Worm (Caenorhabditis elegans) whole organism, midembryonic: ENCODE measurements around the gene M01H9.3.

ENCODE experiments used
- T22C8.4 ChIP-seq: fragments of 200-800 bp; sonication (Bioruptor generic); IDR thresholded peaks from 2 replicates; pipeline ENCODE4 v1.3.6; 2022; ENCODE audit warnings: missing genetic modification characterization, missing compliant biosample characterization
- cog-1 ChIP-seq: sonication (generic microtip); optimal IDR thresholded peaks from 2 replicates; lab custom pipeline; 2016; ENCODE audit warnings: missing genetic modification characterization, missing compliant biosample characterization
- flt-1 ChIP-seq: fragments of 200-800 bp; sonication (Bioruptor generic); IDR thresholded peaks from 2 replicates; pipeline ENCODE4 v1.3.6; 2022; ENCODE audit warnings: missing genetic modification characterization, missing compliant biosample characterization
- klf-2 ChIP-seq: fragments of 200-800 bp; sonication (Bioruptor generic); conservative IDR thresholded peaks from 2 replicates; pipeline ENCODE4 v1.3.6; 2022; ENCODE audit warnings: missing genetic modification reagents, missing genetic modification characterization, missing compliant biosample characterization
- ref-1 ChIP-seq: fragments of 200-800 bp; sonication (Bioruptor generic); conservative IDR thresholded peaks from 2 replicates; pipeline ENCODE4 v1.3.6; 2022; ENCODE audit warnings: missing genetic modification reagents, missing genetic modification characterization, missing compliant biosample characterization
- tab-1 ChIP-seq: fragments of 200-800 bp; sonication (Bioruptor generic); IDR thresholded peaks from 2 replicates; pipeline ENCODE4 v1.3.6; 2022; ENCODE audit warnings: missing genetic modification characterization, missing compliant biosample characterization

DNA sequence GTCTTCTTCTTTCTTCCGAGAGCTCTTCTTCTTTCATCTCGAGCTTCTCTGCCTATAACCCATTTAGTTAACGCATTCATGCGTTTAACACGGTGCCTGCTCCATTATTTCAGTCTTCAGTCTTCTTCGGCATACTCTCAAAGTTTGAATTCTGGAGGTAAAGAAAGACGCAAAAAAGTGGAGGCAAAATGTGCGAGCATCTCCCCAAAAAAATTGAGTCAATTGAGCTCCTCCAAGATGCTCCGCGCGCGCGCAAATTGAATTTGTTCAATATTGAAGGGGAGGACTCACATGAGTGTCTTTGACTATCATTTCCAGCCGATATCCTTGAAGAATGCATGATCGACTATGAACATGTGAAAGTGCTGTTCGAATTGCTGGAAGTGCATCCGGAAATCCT lies 28.2 kb upstream of the M01H9.3 start:
- no peak for TF ChIP-seq cog-1 (tag; lab: Kevin White, UChicago)
- TF ChIP-seq klf-2 (GFP tag; lab: Robert Waterston, UW): no peak
- no peak for TF ChIP-seq tab-1
- TF ChIP-seq ref-1 (GFP tag; lab: Robert Waterston, UW): no peak
- TF ChIP-seq T22C8.4 (GFP tag; lab: Robert Waterston, UW): no peak
- TF ChIP-seq flt-1 (GFP tag; lab: Robert Waterston, UW): no peak
